Fruit fly (Drosophila melanogaster): ENCODE data around the gene CG3823.

dm6 chrX:6267745-6268582 is 35.8 kb upstream of the CG3823 start, which contains the start of gene Spt6:
- TF ChIP-seq pan (optimal IDR thresholded peaks at IDR 0.05): no peak
- TF ChIP-seq Dll (optimal IDR thresholded peaks at IDR 0.05): no peak

Data from whole organism.